Fruit fly (Drosophila melanogaster): ENCODE measurements around the gene HisRS.

HisRS gene

dm6 chrX:18564984-18565383 is 49.8 kb downstream of the HisRS start (continued):
- no peak for TF ChIP-seq CG4282 (GFP tag; optimal IDR thresholded peaks at IDR 0.05)
- no peak for TF ChIP-seq wor (GFP tag; IDR thresholded peaks at IDR 0.05)
- no peak for TF ChIP-seq twi (tag; optimal IDR thresholded peaks at IDR 0.05)
- TF ChIP-seq CG17829 (tag; optimal IDR thresholded peaks at IDR 0.05) = no peak
- no peak for TF ChIP-seq CG7357 (GFP tag; IDR thresholded peaks at IDR 0.05)
- no peak for TF ChIP-seq Jarid2 (GFP tag; optimal IDR thresholded peaks at IDR 0.05)
- TF ChIP-seq CG1792 (GFP tag; optimal IDR thresholded peaks at IDR 0.05) = no peak

dm6 chrX:18565630-18566319 is 50.5 kb downstream of the HisRS start:
- TF ChIP-seq CG18619 (GFP tag; optimal IDR thresholded peaks at IDR 0.05) (no peak), vfl (GFP tag; optimal IDR thresholded peaks at IDR 0.05) (no peak), tup (GFP tag; optimal IDR thresholded peaks at IDR 0.05) (no peak), gce (GFP tag; IDR thresholded peaks at IDR 0.05) (no peak), pnt (GFP tag; optimal IDR thresholded peaks at IDR 0.05) (no peak), hbn (GFP tag; IDR thresholded peaks at IDR 0.05; ENCODE audit: partially characterized antibody) (no peak), mirr (GFP tag; optimal IDR thresholded peaks at IDR 0.05) (no peak), Ets97D (GFP tag; optimal IDR thresholded peaks at IDR 0.05) (no peak), CG8388 (GFP tag; optimal IDR thresholded peaks at IDR 0.05) (no peak), CG13424 (tag; optimal IDR thresholded peaks at IDR 0.05) (no peak), CG17328 (GFP tag; IDR thresholded peaks at IDR 0.05) (no peak), h (optimal IDR thresholded peaks at IDR 0.05) (no peak), CG9727 (GFP tag; optimal IDR thresholded peaks at IDR 0.05) (peak; percentile 4), ftz-f1 (GFP tag; optimal IDR thresholded peaks at IDR 0.05) (no peak), CG11560 (tag; IDR thresholded peaks at IDR 0.05) (no peak), dysf (GFP tag; IDR thresholded peaks at IDR 0.05) (no peak), Fer3 (tag; optimal IDR thresholded peaks at IDR 0.05) (no peak), fu2 (GFP tag; optimal IDR thresholded peaks at IDR 0.05) (no peak), CG13287 (GFP tag; IDR thresholded peaks at IDR 0.05; ENCODE audit: partially characterized antibody) (no peak), z (GFP tag; IDR thresholded peaks at IDR 0.05) (no peak), CG32772 (GFP tag; IDR thresholded peaks at IDR 0.05) (no peak; the same call in 1 of the 2 replicates), CG12299 (tag; optimal IDR thresholded peaks at IDR 0.05) (no peak), CG7271 (tag; optimal IDR thresholded peaks at IDR 0.05) (no peak), lmd (GFP tag; IDR thresholded peaks at IDR 0.05) (peak; percentile 30; the same call in 1 of the 2 replicates), CG10321 (GFP tag; IDR thresholded peaks at IDR 0.05) (no peak), H15 (GFP tag; IDR thresholded peaks at IDR 0.05) (no peak), CG17829 (tag; optimal IDR thresholded peaks at IDR 0.05) (no peak), bbx (GFP tag; IDR thresholded peaks at IDR 0.05; ENCODE audit: partially characterized antibody) (no peak), CG12942 (GFP tag; optimal IDR thresholded peaks at IDR 0.05) (no peak), CG3838 (GFP tag; optimal IDR thresholded peaks at IDR 0.05) (no peak), dmrt99B (tag; optimal IDR thresholded peaks at IDR 0.05) (no peak), CG15696 (tag; optimal IDR thresholded peaks at IDR 0.05) (no peak), CG17568 (GFP tag; optimal IDR thresholded peaks at IDR 0.05) (no peak), Nf-YB (GFP tag; optimal IDR thresholded peaks at IDR 0.05) (no peak), CG34224 (GFP tag; IDR thresholded peaks at IDR 0.05; ENCODE audit: partially characterized antibody) (no peak), unc-4 (GFP tag; IDR thresholded peaks at IDR 0.05; ENCODE audit: partially characterized antibody) (no peak), CG14441 (GFP tag; IDR thresholded peaks at IDR 0.05) (peak; percentile 33; the same call in 1 of the 2 replicates), pros (GFP tag; optimal IDR thresholded peaks at IDR 0.05) (no peak), CG14014 (GFP tag; IDR thresholded peaks at IDR 0.05) (peak; percentile 54; the same call in 1 of the 2 replicates), insv (GFP tag; optimal IDR thresholded peaks at IDR 0.05) (no peak), Ada2b (GFP tag; IDR thresholded peaks at IDR 0.05) (peak; percentile 41; the same call in 1 of the 2 replicates), CG18011 (GFP tag; optimal IDR thresholded peaks at IDR 0.05) (no peak), NK7.1 (GFP tag; optimal IDR thresholded peaks at IDR 0.05) (no peak)
